Worm (Caenorhabditis elegans): ENCODE results near the gene srbc-33.

DNA sequence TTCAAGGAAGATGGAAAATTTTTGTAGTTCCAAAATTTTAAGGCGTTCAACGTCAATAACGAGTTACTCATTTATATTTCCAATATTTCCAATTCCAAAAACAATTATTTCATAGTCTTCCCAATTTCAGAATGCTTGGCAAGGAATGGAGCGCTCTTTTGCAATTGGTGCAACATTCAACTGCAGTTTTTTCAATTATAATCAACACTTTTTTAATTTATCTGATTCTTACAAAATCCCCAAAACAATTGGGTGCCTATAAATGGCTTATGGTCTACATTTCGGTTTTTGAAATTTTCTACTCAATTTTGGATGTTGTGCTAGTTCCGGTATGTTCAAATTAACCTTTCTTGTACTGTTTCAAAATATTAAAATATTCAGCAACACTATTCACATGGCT is 23.1 kb upstream of the srbc-33 start, which contains the start of gene str-225:
- TF ChIP-seq fkh-10 (GFP tag; optimal IDR thresholded peaks at IDR 0.05) (no peak), jun-1 (tag; optimal IDR thresholded peaks at IDR 0.05) (no peak), lin-15B (tag; optimal IDR thresholded peaks at IDR 0.05) (no peak), unc-62 (GFP tag; optimal IDR thresholded peaks at IDR 0.05) (no peak), nhr-28 (tag; optimal IDR thresholded peaks at IDR 0.05) (no peak), snpc-4 (tag; optimal IDR thresholded peaks at IDR 0.05) (no peak), ztf-11 (tag; optimal IDR thresholded peaks at IDR 0.05) (no peak)
